Worm (Caenorhabditis elegans) whole organism, L1 larva: ENCODE results near the gene pde-12.

ENCODE experiments used
- Y116A8C.19 ChIP-seq: sonication (generic microtip); optimal IDR thresholded peaks from 2 replicates; lab custom pipeline; 2016; ENCODE audit warnings: missing compliant biosample characterization, missing genetic modification characterization, borderline replicate concordance
- dpl-1 ChIP-seq, 3 experiments: fragments of 150-350 bp in 2 of 3; sonication (generic microtip) in 1 of 3; optimal IDR thresholded peaks; 2 replicates each; lab custom pipeline; 2014 to 2017; ENCODE audit warnings: missing biosample characterization in 3 of 3, missing genetic modification characterization in 3 of 3, missing genetic modification reagents in 3 of 3
- ets-5 ChIP-seq: fragments of 200-800 bp; sonication (Bioruptor generic); IDR thresholded peaks from 2 replicates; pipeline ENCODE4 v1.3.6; 2022; ENCODE audit warnings: missing genetic modification characterization, missing compliant biosample characterization
- hlh-17 ChIP-seq: fragments of 200-800 bp; sonication (Bioruptor generic); optimal IDR thresholded peaks from 2 replicates; lab custom pipeline; 2018; ENCODE audit warnings: missing genetic modification characterization, mild to moderate bottlenecking, missing compliant biosample characterization, moderate library complexity, borderline replicate concordance
- lir-3 ChIP-seq: sonication (generic microtip); optimal IDR thresholded peaks from 2 replicates; lab custom pipeline; 2016; ENCODE audit warnings: mild to moderate bottlenecking, missing genetic modification characterization, moderate library complexity, missing compliant biosample characterization; ENCODE audit not compliant: poor library complexity
- nhr-12 ChIP-seq: sonication (generic microtip); optimal IDR thresholded peaks from 2 replicates; lab custom pipeline; 2017; ENCODE audit warnings: missing biosample characterization, missing genetic modification characterization
- nhr-28 ChIP-seq: fragments of 150-350 bp; optimal IDR thresholded peaks from 2 replicates; lab custom pipeline; 2014; ENCODE audit warnings: missing biosample characterization, missing genetic modification characterization
- nhr-76 ChIP-seq: sonication (generic microtip); optimal IDR thresholded peaks from 2 replicates; lab custom pipeline; 2017; ENCODE audit warnings: missing biosample characterization, missing genetic modification characterization
- pqm-1 ChIP-seq: sonication (generic microtip); optimal IDR thresholded peaks from 3 replicates; lab custom pipeline; 2017; ENCODE audit warnings: missing biosample characterization, missing genetic modification characterization

- TF ChIP-seq lir-3 (tag; lab: Kevin White, UChicago) (no peak), Y116A8C.19 (tag; lab: Kevin White, UChicago) (no peak), ets-5 (no peak), nhr-28 (tag; lab: Kevin White, UChicago) (no peak), pqm-1 (tag; lab: Kevin White, UChicago) (no peak), hlh-17 (GFP tag; lab: Kevin White, UChicago) (no peak), nhr-76 (tag; lab: Kevin White, UChicago) (no peak), dpl-1 (GFP tag; optimal IDR thresholded peaks at IDR 0.05; lab: Kevin White, UChicago) (no peak), nhr-12 (tag; lab: Kevin White, UChicago) (no peak)
Measured at ce11 chrIII:10824206-10824605, 20.6 kb downstream of the pde-12 start.
